Worm (Caenorhabditis elegans) whole organism, early embryonic: ENCODE results near the gene clp-7.
A peak's percentile ranks its signal among the peaks of the same experiment; 100 is the strongest.

ENCODE experiments used
- B0310.2 ChIP-seq: sonication (generic microtip); optimal IDR thresholded peaks from 2 replicates; lab custom pipeline; 2016; ENCODE audit warnings: mild to moderate bottlenecking, missing genetic modification characterization, missing compliant biosample characterization
- F13C5.2 ChIP-seq: sonication (generic microtip); optimal IDR thresholded peaks from 2 replicates; lab custom pipeline; 2017; ENCODE audit warnings: mild to moderate bottlenecking, missing genetic modification characterization, inconsistent platforms, missing compliant biosample characterization
- aly-1 ChIP-seq: sonication (generic microtip); optimal IDR thresholded peaks from 2 replicates; lab custom pipeline; 2016; ENCODE audit warnings: missing genetic modification characterization, missing compliant biosample characterization
- ama-1 ChIP-seq: fragments of 150-350 bp; optimal IDR thresholded peaks from 2 replicates; lab custom pipeline; 2014
- ceh-13 ChIP-seq: fragments of 200-800 bp; sonication (Bioruptor generic); optimal IDR thresholded peaks from 2 replicates; lab custom pipeline; 2018; ENCODE audit warnings: mild to moderate bottlenecking, missing genetic modification characterization, missing compliant biosample characterization
- ceh-36 ChIP-seq: sonication (generic microtip); optimal IDR thresholded peaks from 2 replicates; lab custom pipeline; 2016; ENCODE audit warnings: missing genetic modification characterization, inconsistent platforms, missing compliant biosample characterization
- ets-7 ChIP-seq: sonication (generic microtip); optimal IDR thresholded peaks from 2 replicates; lab custom pipeline; 2016; ENCODE audit warnings: missing genotype, missing genetic modification characterization, missing compliant biosample characterization
- flt-1 ChIP-seq: fragments of 200-800 bp; sonication (Bioruptor generic); IDR thresholded peaks from 2 replicates; pipeline ENCODE4 v1.3.6; 2022; ENCODE audit warnings: missing genetic modification characterization, missing compliant biosample characterization
- hmbx-1 ChIP-seq: sonication (generic microtip); optimal IDR thresholded peaks from 2 replicates; lab custom pipeline; 2016; ENCODE audit warnings: mild to moderate bottlenecking, missing genetic modification characterization, missing compliant biosample characterization
- hmg-4 ChIP-seq: fragments of 200-800 bp; sonication (Bioruptor generic); optimal IDR thresholded peaks from 2 replicates; lab custom pipeline; 2018; ENCODE audit warnings: mild to moderate bottlenecking, missing genetic modification characterization, missing compliant biosample characterization
- hnd-1 ChIP-seq: sonication (generic microtip); optimal IDR thresholded peaks from 2 replicates; lab custom pipeline; 2016; ENCODE audit warnings: missing genetic modification characterization, missing compliant biosample characterization
- pes-1 ChIP-seq: fragments of 200-800 bp; sonication (Bioruptor generic); IDR thresholded peaks from 2 replicates; pipeline ENCODE4 v1.3.6; 2022; ENCODE audit warnings: missing genetic modification reagents, missing genetic modification characterization, missing compliant biosample characterization
- scrt-1 ChIP-seq: fragments of 200-800 bp; sonication (Bioruptor generic); IDR thresholded peaks from 2 replicates; pipeline ENCODE4 v1.3.6; 2022; ENCODE audit warnings: missing genetic modification characterization, missing compliant biosample characterization
- sea-1 ChIP-seq: fragments of 200-800 bp; sonication (Bioruptor generic); conservative IDR thresholded peaks from 2 replicates; pipeline ENCODE4 v1.3.6; 2022; ENCODE audit warnings: missing genetic modification characterization, missing compliant biosample characterization
- tbx-11 ChIP-seq: fragments of 200-800 bp; sonication (Bioruptor generic); IDR thresholded peaks from 2 replicates; pipeline ENCODE4 v1.3.6; 2022; ENCODE audit warnings: missing genetic modification characterization, missing compliant biosample characterization
- tbx-37 ChIP-seq: fragments of 200-800 bp; sonication (Bioruptor generic); conservative IDR thresholded peaks from 2 replicates; pipeline ENCODE4 v1.3.6; 2022; ENCODE audit warnings: missing genetic modification reagents, missing genetic modification characterization, missing compliant biosample characterization
- tra-4 ChIP-seq: sonication (generic microtip); optimal IDR thresholded peaks from 2 replicates; lab custom pipeline; 2017; ENCODE audit warnings: missing genetic modification characterization, missing compliant biosample characterization

clp-7 gene

ce11 chrIV:1434554-1435089 is 11.1 kb downstream of the clp-7 start, which contains the start of gene clp-6:
clp-6 (minus strand) TSS chrIV:1435039.
- TF ChIP-seq tbx-37 (GFP tag; lab: Robert Waterston, UW) (no peak), tra-4 (tag; lab: Kevin White, UChicago) (no peak), ets-7 (tag; lab: Kevin White, UChicago) (no peak), ceh-36 (no peak), hmg-4 (GFP tag; lab: Kevin White, UChicago) (no peak), pes-1 (GFP tag; lab: Robert Waterston, UW) (no peak), F13C5.2 (tag; lab: Kevin White, UChicago) (no peak), aly-1 (no peak), sea-1 (GFP tag; lab: Robert Waterston, UW) (no peak), hmbx-1 (no peak), tbx-11 (no peak)

ce11 chrIV:1433978-1434377 is 11.8 kb downstream of the clp-7 start:
- TF ChIP-seq hmbx-1, result no peak
- no peak for TF ChIP-seq ets-7 (tag; lab: Kevin White, UChicago)

- TF ChIP-seq B0310.2 (no peak), ama-1 (lab: Kevin White, UChicago) (no peak), hmg-4 (GFP tag; lab: Kevin White, UChicago) (no peak), tra-4 (tag; lab: Kevin White, UChicago) (no peak), hnd-1 (tag; lab: Kevin White, UChicago) (no peak), F13C5.2 (tag; lab: Kevin White, UChicago) (no peak), ceh-13 (no peak), tbx-11 (no peak), ceh-36 (no peak), hmbx-1 (no peak), pes-1 (GFP tag; lab: Robert Waterston, UW) (no peak), aly-1 (no peak), tbx-37 (GFP tag; lab: Robert Waterston, UW) (no peak), ets-7 (tag; lab: Kevin White, UChicago) (no peak), flt-1 (GFP tag; lab: Robert Waterston, UW) (no peak)
These were observed 15.5 kb downstream of the clp-7 start, which contains the start of gene Y77E11A.23 for ce11 chrIV:1430261-1430660. Y77E11A.23 (minus strand) TSS chrIV:1430367.

ce11 chrIV:1427283-1427682 is 18.5 kb downstream of the clp-7 start, which contains the start of gene clec-171:
clec-171 (minus strand) TSS chrIV:1427383.
- TF ChIP-seq ceh-13, result no peak
- no peak for TF ChIP-seq ets-7 (tag; lab: Kevin White, UChicago)

ce11 chrIV:1424962-1425361 is 20.8 kb downstream of the clp-7 start, which contains the start of gene Y77E11A.8:
Y77E11A.8 (minus strand) TSS chrIV:1425062.
- TF ChIP-seq ceh-36 (no peak), ceh-13 (no peak), ama-1 (lab: Kevin White, UChicago) (no peak), tra-4 (tag; lab: Kevin White, UChicago) (no peak), hnd-1 (tag; lab: Kevin White, UChicago) (no peak), hmg-4 (GFP tag; lab: Kevin White, UChicago) (no peak), F13C5.2 (tag; lab: Kevin White, UChicago) (no peak), hmbx-1 (no peak), flt-1 (GFP tag; lab: Robert Waterston, UW) (no peak), tbx-11 (no peak), scrt-1 (GFP tag; lab: Robert Waterston, UW) (no peak), pes-1 (GFP tag; lab: Robert Waterston, UW) (no peak), B0310.2 (no peak), tbx-37 (GFP tag; lab: Robert Waterston, UW) (no peak)

ce11 chrIV:1420603-1421002 is 25.2 kb downstream of the clp-7 start, which contains the start of gene jtr-1:
jtr-1 (plus strand) TSS chrIV:1420929.
- TF ChIP-seq tbx-37 (GFP tag; lab: Robert Waterston, UW) (no peak), tra-4 (tag; lab: Kevin White, UChicago) (no peak), scrt-1 (GFP tag; lab: Robert Waterston, UW) (no peak), ets-7 (tag; lab: Kevin White, UChicago) (no peak), F13C5.2 (tag; lab: Kevin White, UChicago) (no peak), ceh-13 (no peak), sea-1 (GFP tag; lab: Robert Waterston, UW) (no peak), ceh-36 (no peak), ama-1 (lab: Kevin White, UChicago) (no peak), hmg-4 (GFP tag; lab: Kevin White, UChicago) (no peak), B0310.2 (no peak), tbx-11 (no peak), hnd-1 (tag; lab: Kevin White, UChicago) (no peak), hmbx-1 (no peak), flt-1 (GFP tag; lab: Robert Waterston, UW) (no peak)

- TF ChIP-seq tra-4 (tag; lab: Kevin White, UChicago) (no peak), ama-1 (lab: Kevin White, UChicago) (no peak), flt-1 (GFP tag; lab: Robert Waterston, UW) (peak; percentile 56; the same call in 1 of the 2 replicates), sea-1 (GFP tag; lab: Robert Waterston, UW) (peak; percentile 62), tbx-37 (GFP tag; lab: Robert Waterston, UW) (no peak), pes-1 (GFP tag; lab: Robert Waterston, UW) (no peak; the same call in 1 of the 2 replicates), hmg-4 (GFP tag; lab: Kevin White, UChicago) (peak; percentile 56), tbx-11 (no peak), ceh-13 (no peak), F13C5.2 (tag; lab: Kevin White, UChicago) (peak; percentile 79), aly-1 (peak; percentile 9), hmbx-1 (no peak), scrt-1 (GFP tag; lab: Robert Waterston, UW) (0 out of 2 replicates have a peak, but pooled peaks have one; percentile 9)
These were observed 25.8 kb downstream of the clp-7 start, which contains the start of gene Y77E11A.7 for ce11 chrIV:1419795-1420509. Y77E11A.7 (minus strand) TSS chrIV:1419849.
